Worm (Caenorhabditis elegans) whole organism, L2 larva: ENCODE results near the gene rbm-42.

Source experiments
- C34F6.9 ChIP-seq: fragments of 150-350 bp; optimal IDR thresholded peaks from 2 replicates; lab custom pipeline; 2014; ENCODE audit warnings: missing biosample characterization, missing genetic modification characterization
- F13H6.1 ChIP-seq: sonication (generic microtip); optimal IDR thresholded peaks from 2 replicates; lab custom pipeline; 2016; ENCODE audit warnings: missing genetic modification characterization, missing compliant biosample characterization
- R02D3.7 ChIP-seq: fragments of 150-350 bp; optimal IDR thresholded peaks from 2 replicates; lab custom pipeline; 2014; ENCODE audit warnings: missing biosample characterization, missing genetic modification characterization
- Y55F3AM.14 ChIP-seq: fragments of 200-800 bp; sonication (Bioruptor generic); optimal IDR thresholded peaks from 2 replicates; lab custom pipeline; 2018; ENCODE audit warnings: mild to moderate bottlenecking, missing genetic modification characterization, missing compliant biosample characterization
- ZK546.5 ChIP-seq: sonication (generic microtip); optimal IDR thresholded peaks from 2 replicates; lab custom pipeline; 2017; ENCODE audit warnings: missing biosample characterization, missing genetic modification characterization
- alr-1 ChIP-seq: fragments of 150-350 bp; optimal IDR thresholded peaks from 2 replicates; lab custom pipeline; 2014; ENCODE audit warnings: missing biosample characterization, missing genetic modification characterization
- ama-1 ChIP-seq: fragments of 150-350 bp; optimal IDR thresholded peaks from 2 replicates; lab custom pipeline; 2018; ENCODE audit warnings: inconsistent platforms
- blmp-1 ChIP-seq: sonication (generic microtip); optimal IDR thresholded peaks from 2 replicates; lab custom pipeline; 2017; ENCODE audit warnings: missing genetic modification characterization, mild to moderate bottlenecking, missing compliant biosample characterization, antibody characterized with exemption, moderate library complexity; ENCODE audit not compliant: insufficient read depth
- ceh-16 ChIP-seq: fragments of 150-350 bp; optimal IDR thresholded peaks from 2 replicates; lab custom pipeline; 2014; ENCODE audit warnings: missing biosample characterization, missing genetic modification characterization
- ceh-82 ChIP-seq: fragments of 150-350 bp; optimal IDR thresholded peaks from 2 replicates; lab custom pipeline; 2014; ENCODE audit warnings: missing biosample characterization, missing genetic modification characterization
- crh-2 ChIP-seq: sonication (generic microtip); optimal IDR thresholded peaks from 2 replicates; lab custom pipeline; 2017; ENCODE audit warnings: missing biosample characterization, missing genetic modification characterization
- dmd-4 ChIP-seq: sonication (generic microtip); optimal IDR thresholded peaks from 2 replicates; lab custom pipeline; 2017; ENCODE audit warnings: missing biosample characterization, missing genetic modification characterization
- egl-27 ChIP-seq: sonication (generic microtip); optimal IDR thresholded peaks from 3 replicates; lab custom pipeline; 2017; ENCODE audit warnings: missing biosample characterization, missing genetic modification reagents, missing genetic modification characterization
- elt-1 ChIP-seq: fragments of 150-350 bp; optimal IDR thresholded peaks from 2 replicates; lab custom pipeline; 2014; ENCODE audit warnings: missing biosample characterization, missing genetic modification characterization
- elt-3 ChIP-seq: sonication (generic microtip); optimal IDR thresholded peaks from 2 replicates; lab custom pipeline; 2017; ENCODE audit warnings: missing biosample characterization, missing genetic modification characterization
- fos-1 ChIP-seq: fragments of 150-350 bp; optimal IDR thresholded peaks from 2 replicates; lab custom pipeline; 2014; ENCODE audit warnings: missing biosample characterization, missing genetic modification characterization
- lin-13 ChIP-seq: fragments of 150-350 bp; optimal IDR thresholded peaks from 2 replicates; lab custom pipeline; 2014; ENCODE audit warnings: missing biosample characterization, missing genetic modification reagents, missing genetic modification characterization
- lin-39 ChIP-seq: fragments of 150-350 bp; optimal IDR thresholded peaks from 2 replicates; lab custom pipeline; 2014; ENCODE audit warnings: missing biosample characterization, missing genetic modification reagents, missing genetic modification characterization
- mab-5 ChIP-seq: fragments of 150-350 bp; optimal IDR thresholded peaks from 2 replicates; lab custom pipeline; 2014; ENCODE audit warnings: missing biosample characterization, missing genetic modification characterization
- mbf-1 ChIP-seq: sonication (generic microtip); optimal IDR thresholded peaks from 2 replicates; lab custom pipeline; 2017; ENCODE audit warnings: missing biosample characterization, missing genetic modification characterization
- mdl-1 ChIP-seq, 2 experiments: fragments of 150-350 bp in 1 of 2; sonication (generic microtip) in 1 of 2; optimal IDR thresholded peaks; 2 replicates each; lab custom pipeline; 2017; ENCODE audit warnings: missing biosample characterization in 2 of 2, missing genetic modification characterization in 2 of 2
- nhr-10 ChIP-seq: sonication (generic microtip); optimal IDR thresholded peaks from 2 replicates; lab custom pipeline; 2017; ENCODE audit warnings: missing biosample characterization, missing genetic modification characterization
- nhr-129 ChIP-seq: fragments of 150-350 bp; optimal IDR thresholded peaks from 2 replicates; lab custom pipeline; 2014; ENCODE audit warnings: missing biosample characterization, missing genetic modification characterization
- nhr-21 ChIP-seq: fragments of 150-350 bp; optimal IDR thresholded peaks from 2 replicates; lab custom pipeline; 2014; ENCODE audit warnings: missing biosample characterization, missing genetic modification characterization
- nhr-23 ChIP-seq: fragments of 150-350 bp; optimal IDR thresholded peaks from 2 replicates; lab custom pipeline; 2014; ENCODE audit warnings: missing biosample characterization, missing genetic modification reagents, missing genetic modification characterization
- nhr-25 ChIP-seq: fragments of 150-350 bp; sonication (generic microtip); optimal IDR thresholded peaks from 3 replicates; lab custom pipeline; 2014; ENCODE audit warnings: missing biosample characterization, missing genetic modification characterization
- nhr-6 ChIP-seq: fragments of 150-350 bp; optimal IDR thresholded peaks from 2 replicates; lab custom pipeline; 2014; ENCODE audit warnings: missing biosample characterization, missing genetic modification characterization
- peb-1 ChIP-seq: fragments of 150-350 bp; optimal IDR thresholded peaks from 2 replicates; lab custom pipeline; 2014; ENCODE audit warnings: missing biosample characterization, missing genetic modification characterization
- sem-4 ChIP-seq: fragments of 150-350 bp; optimal IDR thresholded peaks from 2 replicates; lab custom pipeline; 2014; ENCODE audit warnings: missing biosample characterization, missing genetic modification reagents, missing genetic modification characterization
- skn-1 ChIP-seq: sonication (generic microtip); optimal IDR thresholded peaks from 2 replicates; lab custom pipeline; 2017; ENCODE audit warnings: missing biosample characterization, missing genetic modification characterization
- sma-3 ChIP-seq: sonication (generic microtip); optimal IDR thresholded peaks from 2 replicates; lab custom pipeline; 2016; ENCODE audit warnings: missing genetic modification reagents, missing genetic modification characterization, missing compliant biosample characterization
- sma-9 ChIP-seq, 2 experiments: fragments of 150-350 bp in 1 of 2; sonication (generic microtip) in 1 of 2; optimal IDR thresholded peaks; 2 replicates each; lab custom pipeline; 2014 to 2016; ENCODE audit warnings: missing genetic modification characterization in 2 of 2, mild to moderate bottlenecking in 1 of 2, missing biosample characterization in 1 of 2, missing compliant biosample characterization in 1 of 2, missing genetic modification reagents in 1 of 2, moderate library complexity in 1 of 2
- unc-39 ChIP-seq: fragments of 150-350 bp; optimal IDR thresholded peaks from 2 replicates; lab custom pipeline; 2014; ENCODE audit warnings: missing biosample characterization, missing genetic modification characterization
- unc-55 ChIP-seq: fragments of 150-350 bp; sonication (generic microtip); optimal IDR thresholded peaks from 3 replicates; lab custom pipeline; 2014; ENCODE audit warnings: missing biosample characterization, missing genetic modification reagents, missing genetic modification characterization
- ztf-1 ChIP-seq: fragments of 200-800 bp; sonication (Bioruptor generic); conservative IDR thresholded peaks from 2 replicates; pipeline ENCODE4 v1.3.6; 2022; ENCODE audit warnings: missing genetic modification characterization, missing compliant biosample characterization
- ztf-11 ChIP-seq: sonication (generic microtip); optimal IDR thresholded peaks from 2 replicates; lab custom pipeline; 2017; ENCODE audit warnings: missing biosample characterization, missing genetic modification characterization
- ztf-4 ChIP-seq: fragments of 150-350 bp; optimal IDR thresholded peaks from 2 replicates; lab custom pipeline; 2014; ENCODE audit warnings: missing biosample characterization, missing genetic modification characterization

Gene rbm-42

DNA sequence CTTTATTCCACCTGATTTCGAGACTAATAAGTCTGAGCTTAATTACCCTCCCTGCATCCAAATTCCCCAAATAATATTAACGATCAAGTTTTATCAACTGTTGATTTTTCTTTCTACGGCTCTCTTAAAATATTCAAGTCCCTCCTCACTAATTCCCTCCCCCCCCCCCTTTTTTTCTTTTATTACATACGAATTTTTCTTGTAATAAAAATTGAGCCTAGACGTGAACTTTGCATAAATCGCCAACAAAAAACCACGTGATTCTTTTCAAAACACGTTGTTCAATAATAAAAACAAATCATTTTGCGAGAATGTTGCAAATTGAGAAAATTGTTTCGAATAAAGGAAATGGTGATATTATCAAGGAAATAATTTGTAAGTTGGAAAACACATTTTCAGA, 35.4 kb upstream of the rbm-42 start, which contains the start of gene K10D2.8:
K10D2.8 (plus strand) TSS at position 301 of the 400 bp plus-strand sequence.
- TF ChIP-seq peb-1 (tag; lab: Kevin White, UChicago): no peak
- TF ChIP-seq ZK546.5 (tag; lab: Kevin White, UChicago): no peak
- no peak for TF ChIP-seq sma-9 (GFP tag; optimal IDR thresholded peaks at IDR 0.05; lab: Kevin White, UChicago)
- no peak for TF ChIP-seq sma-9 (tag; optimal IDR thresholded peaks at IDR 0.05; lab: Kevin White, UChicago)
- no peak for TF ChIP-seq ama-1
- TF ChIP-seq unc-55: no peak
- no peak for TF ChIP-seq nhr-10 (tag; lab: Kevin White, UChicago)
- no peak for TF ChIP-seq C34F6.9 (tag; lab: Kevin White, UChicago)
- TF ChIP-seq dmd-4 (tag; lab: Kevin White, UChicago): no peak

DNA sequence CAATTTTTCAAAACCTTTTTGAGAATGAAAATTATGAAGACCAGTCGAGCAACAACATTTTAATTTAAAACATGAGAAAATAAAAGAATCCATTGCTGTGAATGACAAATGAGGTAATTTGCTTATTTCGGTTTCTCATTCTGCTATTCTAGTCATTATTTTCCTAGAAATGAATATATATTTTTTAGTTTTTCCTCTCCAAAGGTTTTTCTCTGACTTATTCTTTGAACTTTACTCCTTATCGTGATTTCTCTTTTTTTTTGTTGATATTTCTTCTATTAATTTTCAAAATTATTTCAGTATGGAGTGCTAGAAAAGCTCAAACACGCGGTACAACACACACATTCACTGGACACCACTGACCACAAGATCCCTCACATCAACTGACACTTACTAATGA, 32.6 kb upstream of the rbm-42 start, which contains the start of gene pup-2:
pup-2 (plus strand) TSS at position 301 of the 400 bp plus-strand sequence.
- TF ChIP-seq crh-2 (tag; lab: Kevin White, UChicago) (no peak), unc-39 (tag; lab: Kevin White, UChicago) (no peak), lin-39 (tag; lab: Kevin White, UChicago) (no peak), alr-1 (no peak), nhr-21 (tag; lab: Kevin White, UChicago) (no peak), nhr-23 (tag; lab: Kevin White, UChicago) (no peak), ceh-82 (tag; lab: Kevin White, UChicago) (no peak), nhr-6 (tag; lab: Kevin White, UChicago) (no peak), sem-4 (tag; lab: Kevin White, UChicago) (no peak), ZK546.5 (tag; lab: Kevin White, UChicago) (no peak), ztf-1 (no peak), blmp-1 (no peak), egl-27 (tag; lab: Kevin White, UChicago) (no peak), C34F6.9 (tag; lab: Kevin White, UChicago) (no peak), ceh-16 (no peak), fos-1 (tag; lab: Kevin White, UChicago) (no peak), lin-13 (GFP tag; lab: Kevin White, UChicago) (no peak), ama-1 (no peak), mdl-1 (tag; optimal IDR thresholded peaks at IDR 0.05; lab: Kevin White, UChicago) (no peak), R02D3.7 (tag; lab: Kevin White, UChicago) (no peak)

DNA sequence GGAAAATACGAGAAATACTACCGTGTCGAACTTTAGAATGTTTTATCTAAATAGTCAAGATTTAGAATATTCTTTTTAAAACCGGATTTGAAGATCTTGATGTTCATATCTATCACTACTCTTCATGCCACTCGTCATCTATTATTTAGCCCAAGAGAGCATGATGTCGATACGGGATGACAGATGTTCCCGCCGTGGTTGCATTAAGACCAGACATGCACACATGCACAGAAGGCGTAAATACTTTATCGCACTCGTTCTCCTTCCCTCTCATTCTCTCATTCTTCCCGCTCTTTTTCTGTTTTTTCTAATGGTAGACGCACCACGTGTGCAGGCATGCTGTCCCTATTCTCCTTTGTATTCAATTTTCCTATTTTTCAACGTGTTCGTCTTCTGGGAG, 30.3 kb upstream of the rbm-42 start:
- TF ChIP-seq alr-1: no peak
- TF ChIP-seq nhr-6 (tag; lab: Kevin White, UChicago): no peak
- no peak for TF ChIP-seq nhr-25 (tag; lab: Kevin White, UChicago)
- TF ChIP-seq elt-1 (tag; lab: Kevin White, UChicago): no peak
- TF ChIP-seq R02D3.7 (tag; lab: Kevin White, UChicago): no peak
- no peak for TF ChIP-seq elt-3 (tag; lab: Kevin White, UChicago)
- TF ChIP-seq ceh-16: no peak
- TF ChIP-seq nhr-129: peak; percentile 36
- TF ChIP-seq ztf-4 (tag; lab: Kevin White, UChicago): no peak
- TF ChIP-seq F13H6.1 (tag; lab: Kevin White, UChicago): no peak
- no peak for TF ChIP-seq C34F6.9 (tag; lab: Kevin White, UChicago)
- no peak for TF ChIP-seq egl-27 (tag; lab: Kevin White, UChicago)
- TF ChIP-seq sma-3 (GFP tag; lab: Kevin White, UChicago): no peak
- TF ChIP-seq unc-55: peak; percentile 3
- TF ChIP-seq mab-5 (tag; lab: Kevin White, UChicago): no peak

ce11 chrIII:5181641-5182040, 28.6 kb upstream of the rbm-42 start:
- TF ChIP-seq ZK546.5 (tag; lab: Kevin White, UChicago): no peak
- no peak for TF ChIP-seq sem-4 (tag; lab: Kevin White, UChicago)
- TF ChIP-seq mbf-1: no peak

- TF ChIP-seq R02D3.7 (tag; lab: Kevin White, UChicago) (no peak), mdl-1 (tag; optimal IDR thresholded peaks at IDR 0.05; lab: Kevin White, UChicago) (no peak), skn-1 (tag; lab: Kevin White, UChicago) (no peak), nhr-129 (peak; percentile 42), ztf-11 (tag; lab: Kevin White, UChicago) (no peak), fos-1 (tag; lab: Kevin White, UChicago) (peak; percentile 22), Y55F3AM.14 (GFP tag; lab: Kevin White, UChicago) (no peak), alr-1 (no peak)
These were observed 28.2 kb upstream of the rbm-42 start for ce11 chrIII:5181217-5181616.
